Fruit fly (Drosophila melanogaster) whole organism, embryonic: ENCODE data around the gene CG13070.

Source experiments
- Aef1 ChIP-seq: fragments of 200-800 bp; sonication (Bioruptor generic); IDR thresholded peaks from 3 replicates; pipeline ENCODE4 v1.3.6; 2022; ENCODE audit warnings: missing biosample characterization, missing genetic modification characterization
- Antp ChIP-seq: fragments of 200-800 bp; sonication (Bioruptor generic); optimal IDR thresholded peaks from 3 replicates; lab custom pipeline; 2016; ENCODE audit warnings: missing biosample characterization, missing genetic modification characterization
- CG10366 ChIP-seq: fragments of 200-800 bp; sonication (Bioruptor generic); IDR thresholded peaks from 2 replicates; pipeline ENCODE4 v1.3.6; 2022; ENCODE audit warnings: missing biosample characterization, missing genetic modification characterization
- CG11247 ChIP-seq: fragments of 200-800 bp; sonication (Bioruptor generic); IDR thresholded peaks from 2 replicates; pipeline ENCODE4 v1.3.6; 2022; ENCODE audit warnings: missing biosample characterization, missing genetic modification characterization
- CG12769 ChIP-seq: fragments of 200-800 bp; sonication (Bioruptor generic); optimal IDR thresholded peaks from 2 replicates; lab custom pipeline; 2019; ENCODE audit warnings: missing biosample characterization, mild to moderate bottlenecking, missing genetic modification characterization, moderate library complexity
- CG15269 ChIP-seq: fragments of 200-800 bp; sonication (Bioruptor generic); optimal IDR thresholded peaks from 2 replicates; lab custom pipeline; 2018; ENCODE audit warnings: missing biosample characterization, mild to moderate bottlenecking, missing genetic modification characterization, moderate library complexity
- CG16815 ChIP-seq: fragments of 200-800 bp; sonication (Bioruptor generic); optimal IDR thresholded peaks from 3 replicates; lab custom pipeline; 2017; ENCODE audit warnings: missing biosample characterization, mild to moderate bottlenecking, missing genetic modification characterization
- CG16863 ChIP-seq: fragments of 200-800 bp; sonication (Bioruptor generic); optimal IDR thresholded peaks from 3 replicates; lab custom pipeline; 2016; ENCODE audit warnings: missing biosample characterization, missing genetic modification characterization
- CG2889 ChIP-seq: fragments of 200-800 bp; sonication (Bioruptor generic); IDR thresholded peaks from 3 replicates; pipeline ENCODE4 v1.3.6; 2022; ENCODE audit warnings: missing biosample characterization, missing genetic modification characterization
- CG32532 ChIP-seq: fragments of 200-800 bp; sonication (Bioruptor generic); IDR thresholded peaks from 2 replicates; pipeline ENCODE4 v1.3.6; 2022; ENCODE audit warnings: missing biosample characterization, missing genetic modification characterization
- CG8924 ChIP-seq: fragments of 200-800 bp; optimal IDR thresholded peaks from 3 replicates; lab custom pipeline; 2019; ENCODE audit warnings: missing biosample characterization, mild to moderate bottlenecking, missing genetic modification characterization, moderate library complexity
- CG9932 ChIP-seq: fragments of 200-800 bp; sonication (Bioruptor generic); IDR thresholded peaks from 2 replicates; pipeline ENCODE4 v1.3.6; 2022; ENCODE audit warnings: missing biosample characterization, missing genetic modification characterization
- Dp ChIP-seq: fragments of 200-800 bp; sonication (Bioruptor generic); optimal IDR thresholded peaks from 2 replicates; lab custom pipeline; 2018; ENCODE audit warnings: missing biosample characterization, mild to moderate bottlenecking, missing genetic modification characterization, moderate library complexity
- Ets65A ChIP-seq: fragments of 200-800 bp; sonication (Bioruptor generic); peaks from one replicate; lab custom pipeline; 2016; ENCODE audit warnings: missing biosample characterization, missing genetic modification characterization
- Fer2 ChIP-seq: fragments of 200-800 bp; sonication (Bioruptor generic); optimal IDR thresholded peaks from 2 replicates; lab custom pipeline; 2018; ENCODE audit warnings: missing biosample characterization, mild to moderate bottlenecking, missing genetic modification characterization, moderate library complexity
- Fer3 ChIP-seq: fragments of 200-800 bp; sonication (Bioruptor generic); optimal IDR thresholded peaks from 2 replicates; lab custom pipeline; 2018; ENCODE audit warnings: missing biosample characterization, mild to moderate bottlenecking, missing genetic modification characterization, moderate library complexity
- Med ChIP-seq: fragments of 200-800 bp; sonication (Bioruptor generic); peaks from one replicate; lab custom pipeline; 2016; ENCODE audit warnings: missing biosample characterization, missing genetic modification characterization, mild to moderate bottlenecking, inconsistent platforms, moderate library complexity
- Myb ChIP-seq: fragments of 200-800 bp; sonication (Bioruptor generic); optimal IDR thresholded peaks from 2 replicates; lab custom pipeline; 2016; ENCODE audit warnings: missing biosample characterization, missing genetic modification characterization
- Rfx ChIP-seq: fragments of 200-800 bp; sonication (Bioruptor generic); IDR thresholded peaks from 2 replicates; pipeline ENCODE4 v1.3.6; 2022; ENCODE audit warnings: missing biosample characterization, missing genetic modification characterization
- bbx ChIP-seq: fragments of 200-800 bp; sonication (Bioruptor generic); IDR thresholded peaks from 2 replicates; pipeline ENCODE4 v1.3.6; 2022; ENCODE audit warnings: missing biosample characterization, missing genetic modification characterization; ENCODE audit not compliant: partially characterized antibody
- cwo ChIP-seq: fragments of 200-800 bp; sonication (Bioruptor generic); optimal IDR thresholded peaks from 3 replicates; lab custom pipeline; 2017; ENCODE audit warnings: missing biosample characterization, missing genetic modification characterization, mild to moderate bottlenecking, moderate library complexity, missing genetic modification reagents
- en ChIP-seq: fragments of 200-800 bp; sonication (Bioruptor generic); optimal IDR thresholded peaks from 2 replicates; lab custom pipeline; 2016; ENCODE audit warnings: missing biosample characterization, missing genetic modification characterization
- eve ChIP-seq, 2 experiments: fragments of >200 bp; optimal IDR thresholded peaks; 2 replicates each; lab custom pipeline; 2017; ENCODE audit warnings: missing biosample characterization in 2 of 2, missing genetic modification characterization in 2 of 2
- gcm2 ChIP-seq: fragments of 200-800 bp; sonication (Bioruptor generic); optimal IDR thresholded peaks from 2 replicates; lab custom pipeline; 2016; ENCODE audit warnings: missing biosample characterization, missing genetic modification characterization
- hkb ChIP-seq, 2 experiments: fragments of 200-800 bp in 1 of 2; fragments of >200 bp in 1 of 2; sonication (Bioruptor generic) in 1 of 2; IDR thresholded peaks in 1 of 2; optimal IDR thresholded peaks in 1 of 2; 2 replicates each; pipeline versions ENCODE4 v1.3.6 to Lab custom; 2017 to 2022; ENCODE audit warnings: missing biosample characterization in 1 of 2, missing genetic modification characterization in 1 of 2
- jing ChIP-seq: fragments of 200-800 bp; sonication (Bioruptor generic); optimal IDR thresholded peaks from 2 replicates; lab custom pipeline; 2018; ENCODE audit warnings: missing biosample characterization, mild to moderate bottlenecking, missing genetic modification characterization
- jumu ChIP-seq: fragments of 200-800 bp; sonication (Bioruptor generic); optimal IDR thresholded peaks from 3 replicates; lab custom pipeline; 2016; ENCODE audit warnings: missing biosample characterization, missing genetic modification characterization
- kah ChIP-seq: fragments of 200-800 bp; sonication (Bioruptor generic); optimal IDR thresholded peaks from 2 replicates; lab custom pipeline; 2018; ENCODE audit warnings: missing biosample characterization, mild to moderate bottlenecking, missing genetic modification characterization
- ken ChIP-seq: fragments of 200-800 bp; sonication (Bioruptor generic); IDR thresholded peaks from 3 replicates; pipeline ENCODE4 v1.3.6; 2022; ENCODE audit warnings: missing biosample characterization, missing genetic modification characterization
- mam ChIP-seq: fragments of 200-800 bp; sonication (Bioruptor generic); optimal IDR thresholded peaks from 3 replicates; lab custom pipeline; 2016; ENCODE audit warnings: missing biosample characterization, missing genetic modification characterization
- pho ChIP-seq: fragments of 200-800 bp; sonication (Bioruptor generic); optimal IDR thresholded peaks from 2 replicates; lab custom pipeline; 2016; ENCODE audit warnings: missing biosample characterization, missing genetic modification characterization
- pita ChIP-seq: fragments of 200-800 bp; sonication (Bioruptor generic); optimal IDR thresholded peaks from 2 replicates; lab custom pipeline; 2017; ENCODE audit warnings: missing biosample characterization, mild to moderate bottlenecking, missing genetic modification characterization
- run ChIP-seq: fragments of 200-800 bp; sonication (Bioruptor generic); optimal IDR thresholded peaks from 3 replicates; lab custom pipeline; 2018; ENCODE audit warnings: missing biosample characterization, mild to moderate bottlenecking, missing genetic modification characterization
- scrt ChIP-seq: fragments of 200-800 bp; sonication (Bioruptor generic); optimal IDR thresholded peaks from 2 replicates; lab custom pipeline; 2018; ENCODE audit warnings: missing biosample characterization, mild to moderate bottlenecking, missing genetic modification characterization, moderate library complexity
- slbo ChIP-seq: fragments of 200-800 bp; sonication (Bioruptor generic); IDR thresholded peaks from 2 replicates; pipeline ENCODE4 v1.3.6; 2022; ENCODE audit warnings: missing biosample characterization, missing genetic modification characterization
- unpg ChIP-seq: fragments of 200-800 bp; sonication (Bioruptor generic); optimal IDR thresholded peaks from 3 replicates; lab custom pipeline; 2018; ENCODE audit warnings: missing biosample characterization, mild to moderate bottlenecking, missing genetic modification characterization, moderate library complexity
- wdn ChIP-seq: fragments of 200-800 bp; sonication (Bioruptor generic); IDR thresholded peaks from 2 replicates; pipeline ENCODE4 v1.3.6; 2022; ENCODE audit warnings: missing biosample characterization, missing genetic modification characterization
- zfh2 ChIP-seq: fragments of 200-800 bp; sonication (Bioruptor generic); optimal IDR thresholded peaks from 2 replicates; lab custom pipeline; 2016; ENCODE audit warnings: missing biosample characterization, missing genetic modification characterization

The CG13070 gene

DNA sequence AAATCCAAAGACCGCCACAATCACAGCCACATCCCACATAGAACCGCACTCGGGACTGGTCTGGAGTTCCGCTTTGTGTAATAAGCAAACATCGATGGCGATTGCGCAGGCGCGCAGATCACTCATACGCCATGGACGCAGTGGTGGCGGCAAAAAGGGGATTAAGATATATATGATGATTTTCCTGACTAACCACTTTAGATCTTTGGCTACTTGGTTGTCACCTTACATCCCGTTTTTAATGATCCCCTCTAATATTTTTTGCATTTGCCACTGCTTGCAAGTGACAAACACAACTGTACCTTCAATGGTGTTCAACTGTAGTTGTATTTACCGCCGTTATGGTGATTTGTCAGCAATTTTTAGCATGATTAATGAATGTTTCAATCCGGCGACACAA lies 46.8 kb downstream of the CG13070 start (continued):
- TF ChIP-seq cwo (GFP tag; lab: Kevin White, UChicago) (peak; percentile 9), CG10366 (GFP tag; lab: Robert Waterston, UW) (0 out of 2 replicates have a peak, but pooled peaks have one; percentile 13), Aef1 (GFP tag; lab: Robert Waterston, UW) (0 out of 3 replicates have a peak, but pooled peaks have one; percentile 33), en (GFP tag; lab: Kevin White, UChicago) (no peak), unpg (peak; percentile 20), pho (GFP tag; lab: Kevin White, UChicago) (peak; percentile 4), CG12769 (tag; lab: Kevin White, UChicago) (peak; percentile 54), CG15269 (tag; lab: Kevin White, UChicago) (peak; percentile 10), kah (GFP tag; lab: Kevin White, UChicago) (no peak), wdn (GFP tag; lab: Robert Waterston, UW) (peak; percentile 53; the same call in 1 of the 2 replicates), jumu (GFP tag; lab: Kevin White, UChicago) (peak; percentile 21), CG9932 (GFP tag; lab: Robert Waterston, UW) (peak; percentile 75), gcm2 (GFP tag; lab: Kevin White, UChicago) (no peak), Fer3 (tag; lab: Kevin White, UChicago) (peak; percentile 2), Ets65A (GFP tag; lab: Kevin White, UChicago) (no peak), ken (GFP tag; lab: Robert Waterston, UW) (no peak), CG32532 (GFP tag; lab: Robert Waterston, UW) (0 out of 2 replicates have a peak, but pooled peaks have one; percentile 6), Rfx (peak; percentile 71), Dp (GFP tag; lab: Kevin White, UChicago) (no peak), CG11247 (peak; percentile 49), zfh2 (GFP tag; lab: Kevin White, UChicago) (peak; percentile 76), run (tag; lab: Kevin White, UChicago) (no peak), slbo (GFP tag; lab: Robert Waterston, UW) (peak; percentile 72), Med (peak; percentile 86), CG16863 (GFP tag; lab: Kevin White, UChicago) (no peak), eve (GFP tag; optimal IDR thresholded peaks at IDR 0.05; lab: Kevin White, UChicago) (no peak), mam (GFP tag; lab: Kevin White, UChicago) (peak; percentile 32), Fer2 (tag; lab: Kevin White, UChicago) (no peak), Myb (GFP tag; lab: Kevin White, UChicago) (peak; percentile 38), pita (GFP tag; lab: Kevin White, UChicago) (no peak), scrt (GFP tag; lab: Kevin White, UChicago) (no peak), Antp (GFP tag; lab: Kevin White, UChicago) (peak; percentile 5), jing (GFP tag; lab: Kevin White, UChicago) (no peak), CG8924 (no peak), bbx (no peak), CG16815 (peak; percentile 14), CG2889 (GFP tag; lab: Robert Waterston, UW) (no peak), hkb (optimal IDR thresholded peaks at IDR 0.05; lab: Kevin White, UChicago) (no peak), hkb (GFP tag; IDR thresholded peaks at IDR 0.05; lab: Robert Waterston, UW) (0 out of 2 replicates have a peak, but pooled peaks have one; percentile 31)
